Worm (Caenorhabditis elegans): ENCODE results near the gene aqp-3.

Gene aqp-3

DNA sequence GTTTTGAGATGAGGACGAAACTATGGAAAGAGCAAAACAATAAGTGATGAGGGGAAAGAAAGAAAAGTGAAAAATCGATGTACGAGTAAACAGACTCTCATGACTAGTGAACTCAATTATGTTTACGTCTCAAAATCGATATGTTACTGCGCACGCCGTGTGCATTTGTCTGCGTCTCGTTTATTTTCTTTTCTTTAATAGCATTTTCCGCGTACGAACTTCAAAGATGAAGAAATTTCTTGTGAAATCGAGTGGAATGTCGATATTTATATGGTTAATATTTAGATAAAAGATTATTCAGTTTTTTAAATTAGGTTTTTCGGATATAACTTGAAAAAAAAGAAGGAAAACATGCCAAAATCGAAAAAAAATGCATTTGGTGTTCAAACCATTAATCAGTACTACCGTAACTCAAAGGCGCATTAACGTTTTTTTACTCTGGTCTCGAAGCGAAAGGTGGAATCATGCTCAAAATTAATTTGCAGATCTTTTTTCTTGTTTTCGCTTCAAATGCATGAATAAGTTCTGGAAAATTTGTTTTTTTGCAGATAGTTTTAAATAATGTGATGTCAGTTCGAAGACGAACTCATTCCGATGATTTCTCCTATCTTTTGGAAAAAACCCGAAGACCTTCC lies 29.2 kb downstream of the aqp-3 start, which contains the start of gene fic-1:
Gene fic-1, plus strand, starts transcription at position 549 of the 635 bp plus-strand sequence.
- no peak for TF ChIP-seq cey-2 (tag; optimal IDR thresholded peaks at IDR 0.05; ENCODE audit: borderline replicate concordance, insufficient read depth)
- peak; percentile 58 for TF ChIP-seq dve-1 (tag; optimal IDR thresholded peaks at IDR 0.05; ENCODE audit: insufficient read depth)
- no peak for TF ChIP-seq Y75B8A.6 (GFP tag; IDR thresholded peaks at IDR 0.05)
- no peak for TF ChIP-seq ama-1 (optimal IDR thresholded peaks at IDR 0.05)
- TF ChIP-seq hif-1 (tag; optimal IDR thresholded peaks at IDR 0.05): peak in 1 of 2 experiments; percentile 26
- TF ChIP-seq dpl-1 (GFP tag; optimal IDR thresholded peaks at IDR 0.05): peak; percentile 53
- peak; percentile 93 for TF ChIP-seq hlh-30 (tag; optimal IDR thresholded peaks at IDR 0.05; ENCODE audit: insufficient read depth)
- TF ChIP-seq ceh-82 (tag; optimal IDR thresholded peaks at IDR 0.05): no peak
- TF ChIP-seq nhr-11 (tag; optimal IDR thresholded peaks at IDR 0.05): peak; percentile 57
- TF ChIP-seq egl-43 (GFP tag; IDR thresholded peaks at IDR 0.05): no peak
- TF ChIP-seq nhr-41 (GFP tag; IDR thresholded peaks at IDR 0.05): no peak
- TF ChIP-seq Y105C5A.15 (GFP tag; IDR thresholded peaks at IDR 0.05): no peak
- TF ChIP-seq unc-62 (GFP tag; optimal IDR thresholded peaks at IDR 0.05 in 1 of 2): peak in 1 of 2 experiments; percentile 67
- TF ChIP-seq unc-62 (tag; optimal IDR thresholded peaks at IDR 0.05): no peak
- TF ChIP-seq R02D3.7 (tag; optimal IDR thresholded peaks at IDR 0.05): no peak
- no peak for TF ChIP-seq lin-39 (tag; optimal IDR thresholded peaks at IDR 0.05)
- TF ChIP-seq set-16 (GFP tag; IDR thresholded peaks at IDR 0.05): no peak
- no peak for TF ChIP-seq daf-19 (GFP tag; conservative IDR thresholded peaks at IDR 0.05)
- no peak for TF ChIP-seq nhr-111 (GFP tag; optimal IDR thresholded peaks at IDR 0.05)
- TF ChIP-seq ceh-62 (tag; optimal IDR thresholded peaks at IDR 0.05): no peak
- no peak for TF ChIP-seq attf-4 (tag; optimal IDR thresholded peaks at IDR 0.05)
- TF ChIP-seq unc-39 (tag; optimal IDR thresholded peaks at IDR 0.05): no peak
- TF ChIP-seq lsy-2 (tag; optimal IDR thresholded peaks at IDR 0.05): peak; percentile 32 to 77
- no peak for TF ChIP-seq pqm-1 (tag; optimal IDR thresholded peaks at IDR 0.05)
- TF ChIP-seq skn-1 (tag; optimal IDR thresholded peaks at IDR 0.05): no peak
- no peak for TF ChIP-seq aly-2 (tag; optimal IDR thresholded peaks at IDR 0.05)
- TF ChIP-seq fkh-10 (GFP tag; optimal IDR thresholded peaks at IDR 0.05): peak; percentile 95
- TF ChIP-seq Y48G9A.11 (GFP tag; IDR thresholded peaks at IDR 0.05): no peak
- peak in 1 of 2 experiments; percentile 26 for TF ChIP-seq daf-16 (GFP tag; optimal IDR thresholded peaks at IDR 0.05)
- peak; percentile 94 for TF ChIP-seq daf-16 (tag; optimal IDR thresholded peaks at IDR 0.05)
- TF ChIP-seq D1046.2 (GFP tag; IDR thresholded peaks at IDR 0.05): no peak
- TF ChIP-seq lin-29 (GFP tag; IDR thresholded peaks at IDR 0.05): no peak
- no peak for TF ChIP-seq ztf-11 (tag; optimal IDR thresholded peaks at IDR 0.05)
- peak; percentile 24 for TF ChIP-seq lin-38 (GFP tag; IDR thresholded peaks at IDR 0.05)
- TF ChIP-seq ceh-32 (tag; optimal IDR thresholded peaks at IDR 0.05; ENCODE audit: poor library complexity): no peak
- TF ChIP-seq mep-1 (tag; optimal IDR thresholded peaks at IDR 0.05): peak; percentile 68
- peak; percentile 62 for TF ChIP-seq hlh-11 (tag; optimal IDR thresholded peaks at IDR 0.05)
- TF ChIP-seq zfp-3 (GFP tag; conservative IDR thresholded peaks at IDR 0.05): no peak
- TF ChIP-seq ceh-20 (GFP tag; IDR thresholded peaks at IDR 0.05): no peak
- no peak for TF ChIP-seq nhr-77 (tag; optimal IDR thresholded peaks at IDR 0.05)
- no peak for TF ChIP-seq unc-130 (GFP tag; optimal IDR thresholded peaks at IDR 0.05)
- TF ChIP-seq ces-1 (GFP tag; optimal IDR thresholded peaks at IDR 0.05): peak; percentile 92
- TF ChIP-seq F37D6.2 (tag; optimal IDR thresholded peaks at IDR 0.05): peak; percentile 28
- TF ChIP-seq mdl-1 (tag; optimal IDR thresholded peaks at IDR 0.05): peak; percentile 54 to 93
- TF ChIP-seq ZK546.5 (tag; optimal IDR thresholded peaks at IDR 0.05): no peak
- TF ChIP-seq madf-9 (GFP tag; conservative IDR thresholded peaks at IDR 0.05): no peak
- TF ChIP-seq hmg-1.1 (GFP tag; IDR thresholded peaks at IDR 0.05): 0 out of 2 replicates have a peak, but pooled peaks have one; percentile 39
- peak; percentile 64 for TF ChIP-seq ceh-28 (tag; optimal IDR thresholded peaks at IDR 0.05)
- peak; percentile 56 for TF ChIP-seq T20F7.1 (GFP tag; optimal IDR thresholded peaks at IDR 0.05)
- peak; percentile 58 for TF ChIP-seq dmd-6 (GFP tag; IDR thresholded peaks at IDR 0.05)
- no peak for TF ChIP-seq nhr-102 (tag; optimal IDR thresholded peaks at IDR 0.05)

All from whole organism, L4 larva.